Fruit fly (Drosophila melanogaster) whole organism, wandering third instar larva: ENCODE data around the gene LanB1.

Source experiments
- Abd-B ChIP-seq: fragments of >200 bp; optimal IDR thresholded peaks from 2 replicates; lab custom pipeline; 2017; ENCODE audit warnings: missing biosample characterization, missing genetic modification characterization
- CG32264 ChIP-seq: fragments of 200-800 bp; sonication (Bioruptor generic); optimal IDR thresholded peaks from 2 replicates; lab custom pipeline; 2016; ENCODE audit warnings: missing biosample characterization, missing genetic modification characterization
- Dfd ChIP-seq: fragments of >200 bp; optimal IDR thresholded peaks from 2 replicates; lab custom pipeline; 2017; ENCODE audit warnings: missing biosample characterization, missing genetic modification characterization
- OdsH ChIP-seq: fragments of 200-800 bp; sonication (Bioruptor generic); optimal IDR thresholded peaks from 2 replicates; lab custom pipeline; 2016; ENCODE audit warnings: missing biosample characterization, mild to moderate bottlenecking, missing genetic modification characterization
- dmrt93B ChIP-seq: fragments of 200-800 bp; sonication (Bioruptor generic); optimal IDR thresholded peaks from 2 replicates; lab custom pipeline; 2018; ENCODE audit warnings: missing biosample characterization, mild to moderate bottlenecking, missing genetic modification characterization
- dsf ChIP-seq: sonication (Bioruptor generic); optimal IDR thresholded peaks from 2 replicates; lab custom pipeline; 2016; ENCODE audit warnings: missing biosample characterization, missing genetic modification characterization, borderline replicate concordance
- pan ChIP-seq: fragments of >200 bp; optimal IDR thresholded peaks from 2 replicates; lab custom pipeline; 2017

- TF ChIP-seq dsf (GFP tag; lab: Kevin White, UChicago) (no peak), pan (lab: Kevin White, UChicago) (no peak), Abd-B (GFP tag; lab: Kevin White, UChicago) (no peak), CG32264 (GFP tag; lab: Kevin White, UChicago) (no peak), dmrt93B (no peak), Dfd (GFP tag; lab: Kevin White, UChicago) (no peak), OdsH (GFP tag; lab: Kevin White, UChicago) (no peak)
These were observed 719 bp upstream of the LanB1 start, which contains the start of gene Cdc14 for dm6 chr2L:7810519-7810918.
